Fruit fly (Drosophila melanogaster) whole organism, embryonic: ENCODE results near the gene CG12379.
A peak's percentile ranks its signal among the peaks of the same experiment; 100 is the strongest.

Experiments used
- Antp ChIP-seq: fragments of 200-800 bp; sonication (Bioruptor generic); optimal IDR thresholded peaks from 3 replicates; lab custom pipeline; 2016; ENCODE audit warnings: missing biosample characterization, missing genetic modification characterization
- Atf6 ChIP-seq: fragments of 200-800 bp; sonication (Bioruptor generic); IDR thresholded peaks from 2 replicates; pipeline ENCODE4 v1.3.6; 2022; ENCODE audit warnings: missing biosample characterization, missing genetic modification characterization
- Blimp-1 ChIP-seq: fragments of 200-800 bp; sonication (Bioruptor generic); optimal IDR thresholded peaks from 3 replicates; lab custom pipeline; 2018; ENCODE audit warnings: missing biosample characterization, missing genetic modification characterization, mild to moderate bottlenecking, moderate library complexity, missing genetic modification reagents
- Bteb2 ChIP-seq: fragments of 200-800 bp; sonication (Bioruptor generic); optimal IDR thresholded peaks from 2 replicates; lab custom pipeline; 2016; ENCODE audit warnings: missing biosample characterization, missing genetic modification characterization
- CG11696 ChIP-seq: fragments of 200-800 bp; sonication (Bioruptor generic); IDR thresholded peaks from 2 replicates; pipeline ENCODE4 v1.3.6; 2022; ENCODE audit warnings: missing biosample characterization, missing genetic modification characterization
- CG12219 ChIP-seq: fragments of 200-800 bp; sonication (Bioruptor generic); optimal IDR thresholded peaks from 3 replicates; lab custom pipeline; 2018; ENCODE audit warnings: missing biosample characterization, mild to moderate bottlenecking, missing genetic modification characterization
- CG1647 ChIP-seq: fragments of 200-800 bp; sonication (Bioruptor generic); optimal IDR thresholded peaks from 3 replicates; lab custom pipeline; 2016; ENCODE audit warnings: missing biosample characterization, missing genetic modification characterization
- CG16779 ChIP-seq: fragments of 200-800 bp; sonication (Bioruptor generic); IDR thresholded peaks from 2 replicates; pipeline ENCODE4 v1.3.6; 2022; ENCODE audit warnings: missing biosample characterization, missing genetic modification characterization
- CG2712 ChIP-seq: fragments of 200-800 bp; optimal IDR thresholded peaks from 3 replicates; lab custom pipeline; 2019; ENCODE audit warnings: missing biosample characterization, mild to moderate bottlenecking, missing genetic modification characterization, moderate library complexity
- CG3065 ChIP-seq: fragments of 200-800 bp; sonication (Bioruptor generic); optimal IDR thresholded peaks from 2 replicates; lab custom pipeline; 2016; ENCODE audit warnings: missing biosample characterization, missing genetic modification characterization
- CG3847 ChIP-seq: fragments of 200-800 bp; sonication (Bioruptor generic); IDR thresholded peaks from 2 replicates; pipeline ENCODE4 v1.3.6; 2022; ENCODE audit warnings: missing biosample characterization, missing genetic modification characterization
- CG4404 ChIP-seq: fragments of 200-800 bp; sonication (Bioruptor generic); IDR thresholded peaks from 2 replicates; pipeline ENCODE4 v1.3.6; 2022; ENCODE audit warnings: missing biosample characterization, missing genetic modification characterization
- CG6765 ChIP-seq: fragments of 200-800 bp; sonication (Bioruptor generic); optimal IDR thresholded peaks from 3 replicates; lab custom pipeline; 2017; ENCODE audit warnings: missing biosample characterization, mild to moderate bottlenecking, missing genetic modification characterization
- CG8388 ChIP-seq: fragments of 200-800 bp; sonication (Bioruptor generic); optimal IDR thresholded peaks from 2 replicates; lab custom pipeline; 2019; ENCODE audit warnings: missing biosample characterization, mild to moderate bottlenecking, missing genetic modification characterization, moderate library complexity
- CG8478 ChIP-seq: fragments of >200 bp; optimal IDR thresholded peaks from 2 replicates; lab custom pipeline; 2018
- CTCF ChIP-seq: fragments of 200-800 bp; sonication (Bioruptor generic); optimal IDR thresholded peaks from 2 replicates; lab custom pipeline; 2017; ENCODE audit warnings: missing biosample characterization, mild to moderate bottlenecking, missing genetic modification characterization, moderate library complexity
- D19A ChIP-seq: fragments of 200-800 bp; optimal IDR thresholded peaks from 3 replicates; lab custom pipeline; 2019; ENCODE audit warnings: missing biosample characterization, mild to moderate bottlenecking, missing genetic modification characterization, moderate library complexity
- E2f1 ChIP-seq: fragments of 200-800 bp; sonication (Bioruptor generic); IDR thresholded peaks from 2 replicates; pipeline ENCODE4 v1.3.6; 2022; ENCODE audit warnings: missing biosample characterization, missing genetic modification characterization
- ERR ChIP-seq: fragments of 200-800 bp; sonication (Bioruptor generic); optimal IDR thresholded peaks from 2 replicates; lab custom pipeline; 2016; ENCODE audit warnings: missing biosample characterization, missing genetic modification characterization
- Fer3 ChIP-seq: fragments of 200-800 bp; sonication (Bioruptor generic); optimal IDR thresholded peaks from 2 replicates; lab custom pipeline; 2018; ENCODE audit warnings: missing biosample characterization, mild to moderate bottlenecking, missing genetic modification characterization, moderate library complexity
- H15 ChIP-seq: fragments of 200-800 bp; sonication (Bioruptor generic); IDR thresholded peaks from 3 replicates; pipeline ENCODE4 v1.3.6; 2022; ENCODE audit warnings: missing biosample characterization, missing genetic modification characterization
- Hand ChIP-seq: fragments of 200-800 bp; sonication (Bioruptor generic); optimal IDR thresholded peaks from 2 replicates; lab custom pipeline; 2017; ENCODE audit warnings: mild to moderate bottlenecking, missing biosample characterization, missing genetic modification reagents, missing genetic modification characterization
- Hr78 ChIP-seq, 2 experiments: fragments of 200-800 bp in 1 of 2; fragments of >200 bp in 1 of 2; sonication (Bioruptor generic) in 1 of 2; optimal IDR thresholded peaks; 2 replicates each; lab custom pipeline; 2017 to 2019; ENCODE audit warnings: missing biosample characterization in 2 of 2, missing genetic modification characterization in 2 of 2, mild to moderate bottlenecking in 1 of 2, moderate library complexity in 1 of 2
- Lhr ChIP-seq: fragments of 200-800 bp; sonication (Bioruptor generic); optimal IDR thresholded peaks from 3 replicates; lab custom pipeline; 2017; ENCODE audit warnings: mild to moderate bottlenecking, missing biosample characterization, missing genetic modification reagents, missing genetic modification characterization
- Med ChIP-seq: fragments of 200-800 bp; sonication (Bioruptor generic); peaks from one replicate; lab custom pipeline; 2016; ENCODE audit warnings: missing biosample characterization, missing genetic modification characterization, mild to moderate bottlenecking, inconsistent platforms, moderate library complexity
- PHDP ChIP-seq: fragments of 200-800 bp; sonication (Bioruptor generic); optimal IDR thresholded peaks from 3 replicates; lab custom pipeline; 2018; ENCODE audit warnings: missing biosample characterization, mild to moderate bottlenecking, missing genetic modification characterization, moderate library complexity
- Side ChIP-seq: fragments of 200-800 bp; sonication (Bioruptor generic); optimal IDR thresholded peaks from 2 replicates; lab custom pipeline; 2016; ENCODE audit warnings: missing biosample characterization, missing genetic modification characterization
- Sin3A ChIP-seq: fragments of >200 bp; optimal IDR thresholded peaks from 2 replicates; lab custom pipeline; 2018
- Taf1 ChIP-seq: fragments of 200-800 bp; sonication (Bioruptor generic); IDR thresholded peaks from 2 replicates; pipeline ENCODE4 v1.3.6; 2022; ENCODE audit warnings: missing biosample characterization, missing genetic modification characterization
- ab ChIP-seq: fragments of 200-800 bp; sonication (Bioruptor generic); optimal IDR thresholded peaks from 2 replicates; lab custom pipeline; 2016; ENCODE audit warnings: missing biosample characterization, missing genetic modification characterization
- ac ChIP-seq: fragments of 200-800 bp; sonication (Bioruptor generic); optimal IDR thresholded peaks from 3 replicates; lab custom pipeline; 2017; ENCODE audit warnings: missing biosample characterization, mild to moderate bottlenecking, missing genetic modification characterization
- ara ChIP-seq: fragments of 200-800 bp; sonication (Bioruptor generic); IDR thresholded peaks from 2 replicates; pipeline ENCODE4 v1.3.6; 2022; ENCODE audit warnings: missing biosample characterization, missing genetic modification characterization
- bsh ChIP-seq, 2 experiments: fragments of 200-800 bp; sonication (Bioruptor generic); optimal IDR thresholded peaks; 2 replicates each; lab custom pipeline; 2017 to 2018; ENCODE audit warnings: mild to moderate bottlenecking in 2 of 2, missing biosample characterization in 2 of 2, missing genetic modification characterization in 2 of 2, moderate library complexity in 1 of 2
- cg ChIP-seq: fragments of 200-800 bp; sonication (Bioruptor generic); optimal IDR thresholded peaks from 3 replicates; lab custom pipeline; 2019; ENCODE audit warnings: missing biosample characterization, mild to moderate bottlenecking, missing genetic modification characterization, moderate library complexity
- chif ChIP-seq, 2 experiments: fragments of 200-800 bp; sonication (Bioruptor generic); optimal IDR thresholded peaks; 3 replicates each; lab custom pipeline; 2016; ENCODE audit warnings: missing biosample characterization in 2 of 2, missing genetic modification characterization in 2 of 2
- chm ChIP-seq: fragments of 200-800 bp; sonication (Bioruptor generic); IDR thresholded peaks from 2 replicates; pipeline ENCODE4 v1.3.6; 2022; ENCODE audit warnings: missing biosample characterization, missing genetic modification characterization
- disco-r ChIP-seq: fragments of 200-800 bp; sonication (Bioruptor generic); optimal IDR thresholded peaks from 2 replicates; lab custom pipeline; 2016; ENCODE audit warnings: missing biosample characterization, missing genetic modification characterization
- ewg ChIP-seq: fragments of 200-800 bp; sonication (Bioruptor generic); optimal IDR thresholded peaks from 3 replicates; lab custom pipeline; 2017; ENCODE audit warnings: mild to moderate bottlenecking, missing biosample characterization, missing genetic modification reagents, missing genetic modification characterization
- fd3F ChIP-seq: fragments of 200-800 bp; sonication (Bioruptor generic); optimal IDR thresholded peaks from 2 replicates; lab custom pipeline; 2018; ENCODE audit warnings: missing biosample characterization, mild to moderate bottlenecking, missing genetic modification characterization, moderate library complexity
- gcm2 ChIP-seq: fragments of 200-800 bp; sonication (Bioruptor generic); optimal IDR thresholded peaks from 2 replicates; lab custom pipeline; 2016; ENCODE audit warnings: missing biosample characterization, missing genetic modification characterization
- h ChIP-seq: fragments of >200 bp; optimal IDR thresholded peaks from 2 replicates; lab custom pipeline; 2017
- jigr1 ChIP-seq: fragments of 200-800 bp; sonication (Bioruptor generic); IDR thresholded peaks from 3 replicates; pipeline ENCODE4 v1.3.6; 2022; ENCODE audit warnings: missing biosample characterization, missing genetic modification characterization
- kay ChIP-seq: fragments of 200-800 bp; sonication (Bioruptor generic); optimal IDR thresholded peaks from 2 replicates; lab custom pipeline; 2016; ENCODE audit warnings: missing biosample characterization, missing genetic modification characterization
- ken ChIP-seq: fragments of 200-800 bp; sonication (Bioruptor generic); IDR thresholded peaks from 3 replicates; pipeline ENCODE4 v1.3.6; 2022; ENCODE audit warnings: missing biosample characterization, missing genetic modification characterization
- lilli ChIP-seq: fragments of 200-800 bp; sonication (Bioruptor generic); optimal IDR thresholded peaks from 3 replicates; lab custom pipeline; 2016; ENCODE audit warnings: missing biosample characterization, missing genetic modification characterization
- maf-S ChIP-seq: fragments of 200-800 bp; sonication (Bioruptor generic); optimal IDR thresholded peaks from 2 replicates; lab custom pipeline; 2016; ENCODE audit warnings: missing biosample characterization, missing genetic modification characterization
- mld ChIP-seq: fragments of 200-800 bp; sonication (Bioruptor generic); IDR thresholded peaks from 3 replicates; pipeline ENCODE4 v1.3.6; 2022; ENCODE audit warnings: missing biosample characterization, missing genetic modification characterization; ENCODE audit not compliant: partially characterized antibody
- peb ChIP-seq: fragments of 200-800 bp; sonication (Bioruptor generic); IDR thresholded peaks from 2 replicates; pipeline ENCODE4 v1.3.6; 2022; ENCODE audit warnings: missing biosample characterization, missing genetic modification characterization
- schlank ChIP-seq: fragments of 200-800 bp; sonication (Bioruptor generic); optimal IDR thresholded peaks from 2 replicates; lab custom pipeline; 2018; ENCODE audit warnings: missing biosample characterization, mild to moderate bottlenecking, missing genetic modification characterization
- sens-2 ChIP-seq: fragments of 200-800 bp; sonication (Bioruptor generic); IDR thresholded peaks from 2 replicates; pipeline ENCODE4 v1.3.6; 2022; ENCODE audit warnings: missing biosample characterization, missing genetic modification characterization
- twi ChIP-seq: fragments of 200-800 bp; optimal IDR thresholded peaks from 2 replicates; lab custom pipeline; 2019; ENCODE audit warnings: missing biosample characterization, mild to moderate bottlenecking, missing genetic modification characterization, moderate library complexity
- vnd ChIP-seq: fragments of 200-800 bp; sonication (Bioruptor generic); IDR thresholded peaks from 3 replicates; pipeline ENCODE4 v1.3.6; 2022; ENCODE audit warnings: missing biosample characterization, missing genetic modification characterization; ENCODE audit not compliant: partially characterized antibody

The CG12379 gene

dm6 chrX:15760447-15761297 lies 26.9 kb upstream of the CG12379 start, which contains the start of the genes Graf and mRpL3 (continued):
- TF ChIP-seq ara (GFP tag; lab: Robert Waterston, UW) (no peak), maf-S (GFP tag; lab: Kevin White, UChicago) (no peak), mld (GFP tag; lab: Robert Waterston, UW) (peak; percentile 92), Bteb2 (no peak), ken (GFP tag; lab: Robert Waterston, UW) (no peak), ab (GFP tag; lab: Kevin White, UChicago) (no peak), Sin3A (lab: Kevin White, UChicago) (peak; percentile 48), chm (GFP tag; lab: Robert Waterston, UW) (no peak), CG2712 (tag; lab: Kevin White, UChicago) (no peak), PHDP (tag; lab: Kevin White, UChicago) (no peak), Antp (GFP tag; lab: Kevin White, UChicago) (no peak), Hand (GFP tag; lab: Kevin White, UChicago) (no peak), vnd (peak; percentile 90), schlank (tag; lab: Kevin White, UChicago) (no peak), CG12219 (GFP tag; lab: Kevin White, UChicago) (no peak), Hr78 (GFP tag; optimal IDR thresholded peaks at IDR 0.05; lab: Kevin White, UChicago) (peak in 1 of 2 experiments; percentile 23), lilli (GFP tag; lab: Kevin White, UChicago) (no peak), Fer3 (tag; lab: Kevin White, UChicago) (no peak), Side (GFP tag; lab: Kevin White, UChicago) (no peak), CG11696 (GFP tag; lab: Robert Waterston, UW) (no peak), ERR (no peak), chif (GFP tag; optimal IDR thresholded peaks at IDR 0.05; lab: Kevin White, UChicago) (no peak), Lhr (GFP tag; lab: Kevin White, UChicago) (no peak), twi (tag; lab: Kevin White, UChicago) (no peak), CG8388 (GFP tag; lab: Kevin White, UChicago) (no peak), CG3065 (GFP tag; lab: Kevin White, UChicago) (no peak), E2f1 (GFP tag; lab: Robert Waterston, UW) (no peak), fd3F (no peak), cg (GFP tag; lab: Kevin White, UChicago) (peak; percentile 41), ewg (GFP tag; lab: Kevin White, UChicago) (no peak), CG3847 (no peak), CG1647 (GFP tag; lab: Kevin White, UChicago) (no peak), gcm2 (GFP tag; lab: Kevin White, UChicago) (no peak), CG16779 (GFP tag; lab: Robert Waterston, UW) (no peak), CG8478 (lab: Kevin White, UChicago) (no peak), h (lab: Kevin White, UChicago) (no peak), Blimp-1 (GFP tag; lab: Kevin White, UChicago) (no peak), kay (GFP tag; lab: Kevin White, UChicago) (no peak), H15 (no peak), Atf6 (GFP tag; lab: Robert Waterston, UW) (no peak), bsh (GFP tag; optimal IDR thresholded peaks at IDR 0.05; lab: Kevin White, UChicago) (no peak), CTCF (GFP tag; lab: Kevin White, UChicago) (no peak), disco-r (no peak), Taf1 (no peak), sens-2 (GFP tag; lab: Robert Waterston, UW) (no peak), ac (GFP tag; lab: Kevin White, UChicago) (no peak), peb (GFP tag; lab: Robert Waterston, UW) (no peak), jigr1 (no peak), CG4404 (GFP tag; lab: Robert Waterston, UW) (no peak), CG6765 (GFP tag; lab: Kevin White, UChicago) (no peak), Med (GFP tag; lab: Kevin White, UChicago) (peak; percentile 48), D19A (tag; lab: Kevin White, UChicago) (no peak)
